Worm (Caenorhabditis elegans) whole organism, L1 larva: ENCODE results near the gene W02C12.2.

Source experiments
- C04F5.9 ChIP-seq: sonication (generic microtip); optimal IDR thresholded peaks from 2 replicates; lab custom pipeline; 2016; ENCODE audit warnings: missing genetic modification characterization, missing compliant biosample characterization
- C16A3.4 ChIP-seq: fragments of 150-350 bp; optimal IDR thresholded peaks from 2 replicates; lab custom pipeline; 2014; ENCODE audit warnings: missing biosample characterization, missing genetic modification characterization
- C34B4.2 ChIP-seq: sonication (generic microtip); optimal IDR thresholded peaks from 2 replicates; lab custom pipeline; 2017; ENCODE audit warnings: mild to moderate bottlenecking, missing genetic modification characterization, missing compliant biosample characterization
- aha-1 ChIP-seq: fragments of 150-350 bp; optimal IDR thresholded peaks from 2 replicates; lab custom pipeline; 2014; ENCODE audit warnings: missing biosample characterization, missing genetic modification characterization
- alr-1 ChIP-seq: fragments of 200-800 bp; sonication (Bioruptor generic); optimal IDR thresholded peaks from 2 replicates; lab custom pipeline; 2018; ENCODE audit warnings: borderline replicate concordance, mild to moderate bottlenecking, missing genetic modification characterization, missing compliant biosample characterization
- aly-2 ChIP-seq: fragments of 150-350 bp; optimal IDR thresholded peaks from 2 replicates; lab custom pipeline; 2014; ENCODE audit warnings: missing biosample characterization, missing genetic modification characterization
- ama-1 ChIP-seq: fragments of 150-350 bp; optimal IDR thresholded peaks from 2 replicates; lab custom pipeline; 2014
- ceh-63 ChIP-seq: fragments of 200-800 bp; sonication (Bioruptor generic); optimal IDR thresholded peaks from 2 replicates; lab custom pipeline; 2018; ENCODE audit warnings: mild to moderate bottlenecking, missing genetic modification characterization, missing compliant biosample characterization
- ceh-8 ChIP-seq: fragments of 200-800 bp; sonication (Bioruptor generic); optimal IDR thresholded peaks from 2 replicates; lab custom pipeline; 2018; ENCODE audit warnings: mild to moderate bottlenecking, missing genetic modification characterization, moderate library complexity, missing compliant biosample characterization
- ceh-82 ChIP-seq, 3 experiments: fragments of 150-350 bp in 1 of 3; sonication (generic microtip) in 2 of 3; optimal IDR thresholded peaks; 2 replicates each; lab custom pipeline; 2014 to 2017; ENCODE audit warnings: missing biosample characterization in 3 of 3, missing genetic modification characterization in 3 of 3
- dpl-1 ChIP-seq, 3 experiments: fragments of 150-350 bp in 2 of 3; sonication (generic microtip) in 1 of 3; optimal IDR thresholded peaks; 2 replicates each; lab custom pipeline; 2014 to 2017; ENCODE audit warnings: missing biosample characterization in 3 of 3, missing genetic modification characterization in 3 of 3, missing genetic modification reagents in 3 of 3
- egl-13 ChIP-seq: sonication (generic microtip); optimal IDR thresholded peaks from 2 replicates; lab custom pipeline; 2016; ENCODE audit warnings: missing genotype, missing genetic modification reagents, missing genetic modification characterization, missing compliant biosample characterization
- elt-2 ChIP-seq: sonication (generic microtip); optimal IDR thresholded peaks from 2 replicates; lab custom pipeline; 2016; ENCODE audit warnings: missing genetic modification characterization, mild to moderate bottlenecking, inconsistent platforms, missing compliant biosample characterization, missing genetic modification reagents
- ets-5 ChIP-seq: fragments of 200-800 bp; sonication (Bioruptor generic); IDR thresholded peaks from 2 replicates; pipeline ENCODE4 v1.3.6; 2022; ENCODE audit warnings: missing genetic modification characterization, missing compliant biosample characterization
- fkh-4 ChIP-seq: sonication (generic microtip); optimal IDR thresholded peaks from 2 replicates; lab custom pipeline; 2016; ENCODE audit warnings: missing compliant biosample characterization, missing genetic modification characterization, borderline replicate concordance
- hpl-2 ChIP-seq: fragments of 150-350 bp; optimal IDR thresholded peaks from 2 replicates; lab custom pipeline; 2014; ENCODE audit warnings: missing biosample characterization, missing genetic modification reagents, missing genetic modification characterization
- irx-1 ChIP-seq: sonication (generic microtip); optimal IDR thresholded peaks from 2 replicates; lab custom pipeline; 2016; ENCODE audit warnings: missing genetic modification characterization, missing compliant biosample characterization
- isw-1 ChIP-seq: fragments of 200-800 bp; sonication (Bioruptor generic); IDR thresholded peaks from 2 replicates; pipeline ENCODE4 v1.3.6; 2022; ENCODE audit warnings: missing genetic modification characterization, missing compliant biosample characterization
- lin-13 ChIP-seq: fragments of 150-350 bp; optimal IDR thresholded peaks from 2 replicates; lab custom pipeline; 2014; ENCODE audit warnings: missing biosample characterization, missing genetic modification reagents, missing genetic modification characterization
- lin-14 ChIP-seq: fragments of 200-800 bp; sonication (Bioruptor generic); optimal IDR thresholded peaks from 2 replicates; lab custom pipeline; 2018; ENCODE audit warnings: mild to moderate bottlenecking, missing genetic modification characterization, moderate library complexity, missing compliant biosample characterization
- lin-15B ChIP-seq: fragments of 150-350 bp; sonication (generic microtip); optimal IDR thresholded peaks from 3 replicates; lab custom pipeline; 2014; ENCODE audit warnings: missing biosample characterization, missing genetic modification characterization
- lin-35 ChIP-seq, 2 experiments: fragments of 150-350 bp; optimal IDR thresholded peaks; 2 replicates each; lab custom pipeline; 2014; ENCODE audit warnings: missing biosample characterization in 2 of 2, missing genetic modification characterization in 2 of 2, missing genetic modification reagents in 2 of 2
- lin-39 ChIP-seq: fragments of 150-350 bp; optimal IDR thresholded peaks from 2 replicates; lab custom pipeline; 2014; ENCODE audit warnings: missing biosample characterization, missing genetic modification reagents, missing genetic modification characterization
- lir-3 ChIP-seq: sonication (generic microtip); optimal IDR thresholded peaks from 2 replicates; lab custom pipeline; 2016; ENCODE audit warnings: mild to moderate bottlenecking, missing genetic modification characterization, moderate library complexity, missing compliant biosample characterization; ENCODE audit not compliant: poor library complexity
- lsy-2 ChIP-seq, 2 experiments: fragments of 150-350 bp; optimal IDR thresholded peaks; 2 replicates each; lab custom pipeline; 2014; ENCODE audit warnings: missing biosample characterization in 2 of 2, missing genetic modification characterization in 2 of 2
- mab-9 ChIP-seq: fragments of 200-800 bp; sonication (Bioruptor generic); IDR thresholded peaks from 2 replicates; pipeline ENCODE4 v1.3.6; 2022; ENCODE audit warnings: missing genetic modification reagents, missing genetic modification characterization, missing compliant biosample characterization
- mef-2 ChIP-seq: fragments of 150-350 bp; optimal IDR thresholded peaks from 2 replicates; lab custom pipeline; 2014; ENCODE audit warnings: missing biosample characterization, missing genetic modification characterization
- nhr-19 ChIP-seq: fragments of 200-800 bp; sonication (Bioruptor generic); conservative IDR thresholded peaks from 2 replicates; pipeline ENCODE4 v1.3.6; 2022; ENCODE audit warnings: missing genetic modification characterization, missing compliant biosample characterization
- nhr-20 ChIP-seq: sonication (generic microtip); optimal IDR thresholded peaks from 2 replicates; lab custom pipeline; 2016; ENCODE audit warnings: mild to moderate bottlenecking, missing genetic modification characterization, missing compliant biosample characterization
- nhr-47 ChIP-seq: sonication (generic microtip); optimal IDR thresholded peaks from 2 replicates; lab custom pipeline; 2016; ENCODE audit warnings: mild to moderate bottlenecking, missing genetic modification characterization, moderate library complexity, missing compliant biosample characterization
- nhr-71 ChIP-seq: sonication (generic microtip); optimal IDR thresholded peaks from 2 replicates; lab custom pipeline; 2016; ENCODE audit warnings: mild to moderate bottlenecking, missing genetic modification characterization, moderate library complexity, missing compliant biosample characterization
- nhr-84 ChIP-seq: sonication (generic microtip); optimal IDR thresholded peaks from 2 replicates; lab custom pipeline; 2017; ENCODE audit warnings: missing biosample characterization, missing genetic modification characterization
- nhr-85 ChIP-seq: sonication (generic microtip); peaks from one replicate; lab custom pipeline; 2016; ENCODE audit warnings: missing genetic modification characterization, inconsistent platforms, missing compliant biosample characterization
- pag-3 ChIP-seq: sonication (generic microtip); optimal IDR thresholded peaks from 2 replicates; lab custom pipeline; 2017; ENCODE audit warnings: missing genetic modification characterization, mild to moderate bottlenecking, missing compliant biosample characterization, antibody characterized with exemption, borderline replicate concordance; ENCODE audit not compliant: insufficient read depth
- skn-1 ChIP-seq: fragments of 150-350 bp; optimal IDR thresholded peaks from 2 replicates; lab custom pipeline; 2014; ENCODE audit warnings: missing biosample characterization, missing genetic modification characterization
- sptf-1 ChIP-seq: fragments of 150-350 bp; optimal IDR thresholded peaks from 2 replicates; lab custom pipeline; 2014; ENCODE audit warnings: missing biosample characterization, missing genetic modification characterization
- sup-37 ChIP-seq: fragments of 200-800 bp; sonication (Bioruptor generic); optimal IDR thresholded peaks from 2 replicates; lab custom pipeline; 2018; ENCODE audit warnings: mild to moderate bottlenecking, missing genetic modification characterization, missing compliant biosample characterization
- tbx-2 ChIP-seq: sonication (generic microtip); optimal IDR thresholded peaks from 2 replicates; lab custom pipeline; 2016; ENCODE audit warnings: missing genetic modification characterization, missing compliant biosample characterization
- unc-130 ChIP-seq: fragments of 150-350 bp; optimal IDR thresholded peaks from 2 replicates; lab custom pipeline; 2017; ENCODE audit warnings: missing biosample characterization, missing genetic modification characterization, inconsistent platforms
- unc-98 ChIP-seq: fragments of 200-800 bp; sonication (Bioruptor generic); IDR thresholded peaks from 2 replicates; pipeline ENCODE4 v1.3.6; 2022; ENCODE audit warnings: missing genetic modification characterization, missing compliant biosample characterization
- vab-15 ChIP-seq: sonication (generic microtip); optimal IDR thresholded peaks from 2 replicates; lab custom pipeline; 2017; ENCODE audit warnings: missing genotype, mild to moderate bottlenecking, missing genetic modification characterization, missing compliant biosample characterization
- xbp-1 ChIP-seq: sonication (generic microtip); optimal IDR thresholded peaks from 2 replicates; lab custom pipeline; 2016; ENCODE audit warnings: missing genetic modification characterization, missing compliant biosample characterization
- ztf-11 ChIP-seq, 2 experiments: sonication (generic microtip); optimal IDR thresholded peaks; 2 replicates each; lab custom pipeline; 2016 to 2017; ENCODE audit warnings: missing genetic modification characterization in 2 of 2, missing biosample characterization in 1 of 2, missing compliant biosample characterization in 1 of 2
- ztf-4 ChIP-seq: fragments of 150-350 bp; optimal IDR thresholded peaks from 2 replicates; lab custom pipeline; 2014; ENCODE audit warnings: missing biosample characterization, missing genetic modification characterization

Gene W02C12.2

ce11 chrIV:4019836-4020235 is 12.1 kb upstream of the W02C12.2 start (continued):
- TF ChIP-seq ceh-8 (GFP tag; lab: Kevin White, UChicago) (peak; percentile 36), xbp-1 (peak; percentile 42), ets-5 (no peak), C34B4.2 (no peak), unc-98 (GFP tag; lab: Robert Waterston, UW) (no peak), lin-15B (tag; lab: Kevin White, UChicago) (no peak), nhr-84 (tag; lab: Kevin White, UChicago) (no peak), ceh-63 (GFP tag; lab: Kevin White, UChicago) (no peak), lsy-2 (tag; optimal IDR thresholded peaks at IDR 0.05; lab: Kevin White, UChicago) (peak; percentile 57 to 87), aly-2 (tag; lab: Kevin White, UChicago) (peak; percentile 26), fkh-4 (tag; lab: Kevin White, UChicago) (no peak), mef-2 (no peak), lin-35 (GFP tag; optimal IDR thresholded peaks at IDR 0.05; lab: Kevin White, UChicago) (peak; percentile 53 to 56), unc-130 (peak; percentile 8), hpl-2 (GFP tag; lab: Kevin White, UChicago) (no peak), skn-1 (peak; percentile 46), lir-3 (no peak), sup-37 (no peak), nhr-20 (tag; lab: Kevin White, UChicago) (peak; percentile 60), ama-1 (lab: Kevin White, UChicago) (no peak), vab-15 (tag; lab: Kevin White, UChicago) (no peak), mab-9 (no peak), ztf-11 (tag; optimal IDR thresholded peaks at IDR 0.05; lab: Kevin White, UChicago) (no peak), egl-13 (tag; lab: Kevin White, UChicago) (peak; percentile 16), irx-1 (tag; lab: Kevin White, UChicago) (peak; percentile 63), tbx-2 (peak; percentile 64), isw-1 (peak; percentile 31; the same call in 1 of the 2 replicates), C16A3.4 (tag; lab: Kevin White, UChicago) (peak; percentile 62), sptf-1 (tag; lab: Kevin White, UChicago) (no peak), lin-39 (tag; lab: Kevin White, UChicago) (peak; percentile 1), lin-13 (peak; percentile 51), nhr-85 (tag; lab: Kevin White, UChicago) (peak; percentile 21)

ce11 chrIV:4018692-4019387 is 11.1 kb upstream of the W02C12.2 start:
- TF ChIP-seq alr-1 (tag; lab: Kevin White, UChicago): no peak
- TF ChIP-seq nhr-19 (GFP tag; lab: Robert Waterston, UW): no peak
- TF ChIP-seq elt-2 (tag; lab: Kevin White, UChicago): no peak
- TF ChIP-seq pag-3: peak; percentile 42
- TF ChIP-seq nhr-85 (tag; lab: Kevin White, UChicago): peak; percentile 58
- TF ChIP-seq ztf-11 (tag; optimal IDR thresholded peaks at IDR 0.05; lab: Kevin White, UChicago): no peak
- no peak for TF ChIP-seq aha-1 (tag; lab: Kevin White, UChicago)
- no peak for TF ChIP-seq nhr-47 (tag; lab: Kevin White, UChicago)
- TF ChIP-seq C04F5.9 (tag; lab: Kevin White, UChicago): no peak
- no peak for TF ChIP-seq C16A3.4 (tag; lab: Kevin White, UChicago)
- TF ChIP-seq sptf-1 (tag; lab: Kevin White, UChicago): no peak
- TF ChIP-seq vab-15 (tag; lab: Kevin White, UChicago): no peak
- peak; percentile 3; the same call in 1 of the 2 replicates for TF ChIP-seq isw-1
- no peak for TF ChIP-seq nhr-71 (tag; lab: Kevin White, UChicago)
- TF ChIP-seq ztf-4 (tag; lab: Kevin White, UChicago): no peak
- peak in 1 of 3 experiments; percentile 24 for TF ChIP-seq ceh-82 (tag; optimal IDR thresholded peaks at IDR 0.05; lab: Kevin White, UChicago)
- TF ChIP-seq nhr-20 (tag; lab: Kevin White, UChicago): no peak
- TF ChIP-seq dpl-1 (GFP tag; optimal IDR thresholded peaks at IDR 0.05; lab: Kevin White, UChicago): no peak
- TF ChIP-seq lin-14 (GFP tag; lab: Kevin White, UChicago): peak; percentile 54
